Worm (Caenorhabditis elegans) whole organism, L3 larva: ENCODE results near the gene dmsr-1.
"Not testable (repeated sequence)": the region's sequence is repeated elsewhere in the genome, so short reads cannot be mapped to it uniquely, and the experiment has no call there.

Source experiments
- ama-1 ChIP-seq: fragments of 150-350 bp; optimal IDR thresholded peaks from 2 replicates; lab custom pipeline; 2018
- ceh-82 ChIP-seq: fragments of 150-350 bp; optimal IDR thresholded peaks from 2 replicates; lab custom pipeline; 2014; ENCODE audit warnings: missing biosample characterization, missing genetic modification characterization
- fkh-10 ChIP-seq: sonication (generic microtip); optimal IDR thresholded peaks from 2 replicates; lab custom pipeline; 2017; ENCODE audit warnings: missing biosample characterization, missing genetic modification reagents, missing genetic modification characterization
- lin-39 ChIP-seq: fragments of 150-350 bp; optimal IDR thresholded peaks from 2 replicates; lab custom pipeline; 2018; ENCODE audit warnings: missing biosample characterization, missing genetic modification reagents, missing genetic modification characterization
- nfya-1 ChIP-seq: sonication (generic microtip); optimal IDR thresholded peaks from 2 replicates; lab custom pipeline; 2017; ENCODE audit warnings: missing genetic modification characterization, mild to moderate bottlenecking, missing compliant biosample characterization, antibody characterized with exemption, moderate library complexity; ENCODE audit not compliant: insufficient read depth
- pha-4 ChIP-seq: fragments of 150-350 bp; optimal IDR thresholded peaks from 2 replicates; lab custom pipeline; 2014; ENCODE audit warnings: missing biosample characterization, missing genetic modification reagents, missing genetic modification characterization
- skn-1 ChIP-seq: fragments of 150-350 bp; optimal IDR thresholded peaks from 2 replicates; lab custom pipeline; 2014; ENCODE audit warnings: missing biosample characterization, missing genetic modification characterization
- unc-39 ChIP-seq: sonication (generic microtip); optimal IDR thresholded peaks from 4 replicates; lab custom pipeline; 2017; ENCODE audit warnings: missing biosample characterization, missing genetic modification characterization

ce11 chrV:11475638-11476037 is 37.1 kb downstream of the dmsr-1 start, which contains the start of gene T11F9.7:
- TF ChIP-seq ama-1 (lab: Kevin White, UChicago); fkh-10 (GFP tag; lab: Kevin White, UChicago); unc-39 (tag; lab: Kevin White, UChicago); nfya-1 (tag; lab: Kevin White, UChicago); skn-1 (tag; lab: Kevin White, UChicago); lin-39 (tag; lab: Kevin White, UChicago); pha-4 (tag; lab: Kevin White, UChicago); ceh-82: not testable (repeated sequence)
